Worm (Caenorhabditis elegans): Measurements from ENCODE around the gene ZK896.5.
A peak's percentile ranks its signal among the peaks of the same experiment; 100 is the strongest.
"Not testable (repeated sequence)": the region's sequence is repeated elsewhere in the genome, so short reads cannot be mapped to it uniquely, and the experiment has no call there.

ZK896.5 gene

DNA sequence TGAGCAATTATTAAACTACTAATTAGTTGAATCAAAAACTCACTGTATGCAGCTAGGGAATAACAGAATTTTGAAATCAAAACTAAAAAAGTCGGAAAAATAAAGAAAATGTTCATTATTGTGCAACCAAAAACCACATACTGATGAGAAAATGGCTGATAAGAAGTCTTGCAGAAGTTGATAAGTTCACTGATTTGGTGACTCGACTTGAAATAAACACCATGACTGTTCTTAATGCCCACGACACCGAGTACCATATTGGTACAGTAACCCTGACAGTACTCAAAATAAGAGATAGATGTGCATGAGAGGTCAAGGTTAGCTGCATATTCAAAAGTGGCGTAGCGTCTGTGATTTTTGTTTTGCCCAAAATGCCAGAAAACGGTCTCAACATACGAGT lies 6.6 kb upstream of the ZK896.5 start:
- no peak for TF ChIP-seq zag-1 (tag; optimal IDR thresholded peaks at IDR 0.05)

DNA sequence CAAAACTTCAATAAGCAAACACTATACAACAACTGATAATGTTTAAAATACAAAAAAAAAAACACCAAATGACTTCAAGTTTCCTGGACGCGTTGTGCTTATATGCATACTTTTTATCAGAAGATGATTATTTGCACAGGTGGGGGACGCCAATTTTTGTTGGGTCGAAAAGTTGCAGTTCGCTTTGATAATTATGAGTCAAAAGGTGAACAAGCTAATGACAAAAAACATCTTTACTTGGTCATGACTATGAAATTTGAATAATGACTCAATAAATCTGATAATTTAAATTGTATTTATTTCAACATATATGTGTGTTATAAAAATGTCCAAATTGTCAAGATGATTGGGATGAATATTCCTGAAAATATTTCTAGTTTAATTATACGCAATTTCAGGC lies 3.7 kb upstream of the ZK896.5 start, which contains the start of gene ZK896.4:
ZK896.4 (minus strand) TSS at position 101 of the 400 bp plus-strand sequence.
- TF ChIP-seq egl-13 (tag; optimal IDR thresholded peaks at IDR 0.05) = no peak
- no peak for TF ChIP-seq ces-1 (GFP tag; optimal IDR thresholded peaks at IDR 0.05)
- no peak for TF ChIP-seq mep-1 (tag; optimal IDR thresholded peaks at IDR 0.05)
- no peak for TF ChIP-seq ama-1 (optimal IDR thresholded peaks at IDR 0.05)
- no peak for TF ChIP-seq pag-3 (tag; optimal IDR thresholded peaks at IDR 0.05; ENCODE audit: borderline replicate concordance, insufficient read depth)
- no peak for TF ChIP-seq fkh-10 (GFP tag; optimal IDR thresholded peaks at IDR 0.05)
- TF ChIP-seq nhr-71 (tag; optimal IDR thresholded peaks at IDR 0.05) = no peak
- TF ChIP-seq snu-23 (GFP tag; optimal IDR thresholded peaks at IDR 0.05) = no peak
- no peak for TF ChIP-seq hpl-2 (GFP tag; optimal IDR thresholded peaks at IDR 0.05)
- TF ChIP-seq ceh-82 (tag; optimal IDR thresholded peaks at IDR 0.05) = no peak
- no peak for TF ChIP-seq lsy-2 (tag; optimal IDR thresholded peaks at IDR 0.05)
- no peak for TF ChIP-seq lin-15B (tag; optimal IDR thresholded peaks at IDR 0.05)
- TF ChIP-seq ztf-11 (tag; optimal IDR thresholded peaks at IDR 0.05) = no peak
- no peak for TF ChIP-seq lin-35 (GFP tag; optimal IDR thresholded peaks at IDR 0.05)
- TF ChIP-seq aly-2 (tag; optimal IDR thresholded peaks at IDR 0.05) = no peak
- no peak for TF ChIP-seq aha-1 (tag; optimal IDR thresholded peaks at IDR 0.05)
- TF ChIP-seq lir-3 (tag; optimal IDR thresholded peaks at IDR 0.05; ENCODE audit: poor library complexity) = no peak
- no peak for TF ChIP-seq snpc-4 (tag; optimal IDR thresholded peaks at IDR 0.05)

DNA sequence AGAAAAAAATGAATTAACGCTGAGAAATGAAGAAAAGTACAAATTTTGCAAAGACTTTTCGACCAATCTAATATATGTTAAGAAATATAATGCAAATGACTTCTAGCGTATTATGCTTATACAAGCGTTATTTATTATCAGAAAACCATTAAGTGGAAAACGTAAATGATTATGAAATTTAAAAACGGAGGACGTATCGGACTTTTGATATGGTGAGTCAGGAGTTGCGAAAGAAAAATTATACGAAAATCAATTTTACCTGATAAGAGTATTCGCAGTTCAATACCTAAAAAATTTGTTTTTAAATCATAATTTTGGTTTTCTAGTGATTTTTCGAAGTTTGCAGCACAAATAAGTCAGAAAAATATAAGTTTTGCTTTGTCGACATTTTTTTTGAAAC lies 2.9 kb downstream of the ZK896.5 start:
- TF ChIP-seq nhr-71 (tag; optimal IDR thresholded peaks at IDR 0.05) = no peak
- TF ChIP-seq elt-2 (tag; optimal IDR thresholded peaks at IDR 0.05) = peak; percentile 49

DNA sequence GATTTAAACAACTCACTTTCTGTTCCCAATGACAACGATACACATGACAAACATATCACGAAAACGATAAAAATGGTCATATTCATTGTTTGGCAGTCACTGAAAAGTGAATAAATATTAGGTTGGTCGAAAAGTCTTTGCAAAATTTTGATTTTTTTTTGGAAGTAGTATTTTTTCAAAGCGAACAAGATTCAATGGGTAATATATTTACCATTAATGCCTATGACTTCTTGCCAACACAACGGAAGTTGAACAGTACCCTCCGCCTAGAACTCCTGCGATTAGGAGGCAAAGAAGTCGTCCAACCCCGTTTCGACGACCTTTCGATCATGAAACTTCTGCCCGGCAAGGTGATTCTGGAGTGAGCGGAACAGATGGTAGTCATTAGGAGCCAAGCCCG lies 4.2 kb downstream of the ZK896.5 start, which contains the start of gene ZK896.1:
ZK896.1 (minus strand) TSS at position 101 of the 400 bp plus-strand sequence.
- TF ChIP-seq ceh-82 (tag; optimal IDR thresholded peaks at IDR 0.05); fkh-4 (tag; optimal IDR thresholded peaks at IDR 0.05; ENCODE audit: borderline replicate concordance); dsc-1 (tag; optimal IDR thresholded peaks at IDR 0.05): not testable (repeated sequence)

DNA sequence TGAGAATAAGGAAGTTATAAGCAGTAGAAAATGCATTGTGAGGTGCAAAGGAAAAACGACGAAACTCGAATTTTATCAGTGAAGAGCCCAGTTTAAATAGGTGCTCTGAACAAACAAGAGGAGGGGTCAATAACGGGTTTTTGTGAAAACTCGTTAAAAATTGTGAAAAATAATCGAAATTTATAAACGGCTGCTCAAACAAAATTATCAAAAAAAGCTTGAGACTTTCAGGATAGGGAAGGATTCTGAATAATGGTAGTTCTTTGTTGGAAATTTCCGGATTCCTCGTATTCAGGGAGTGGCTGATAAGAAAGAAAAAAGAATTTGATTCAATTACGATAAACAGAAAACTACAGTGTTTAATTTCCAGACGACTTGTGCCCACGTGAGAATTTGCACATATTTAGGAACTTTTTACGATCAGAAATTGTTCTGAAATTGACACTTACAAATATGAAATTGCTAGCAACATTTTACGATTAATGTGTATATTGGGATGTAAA lies 7.9 kb downstream of the ZK896.5 start, which contains the start of gene clec-187:
clec-187 (minus strand) TSS at position 51 of the 503 bp plus-strand sequence.
- TF ChIP-seq fkh-4 (tag; optimal IDR thresholded peaks at IDR 0.05; ENCODE audit: borderline replicate concordance) (no peak), nhr-47 (tag; optimal IDR thresholded peaks at IDR 0.05) (no peak), dsc-1 (tag; optimal IDR thresholded peaks at IDR 0.05) (no peak), ets-5 (GFP tag; IDR thresholded peaks at IDR 0.05) (no peak), elt-2 (tag; optimal IDR thresholded peaks at IDR 0.05) (peak; percentile 73), nhr-237 (tag; optimal IDR thresholded peaks at IDR 0.05) (no peak)

DNA sequence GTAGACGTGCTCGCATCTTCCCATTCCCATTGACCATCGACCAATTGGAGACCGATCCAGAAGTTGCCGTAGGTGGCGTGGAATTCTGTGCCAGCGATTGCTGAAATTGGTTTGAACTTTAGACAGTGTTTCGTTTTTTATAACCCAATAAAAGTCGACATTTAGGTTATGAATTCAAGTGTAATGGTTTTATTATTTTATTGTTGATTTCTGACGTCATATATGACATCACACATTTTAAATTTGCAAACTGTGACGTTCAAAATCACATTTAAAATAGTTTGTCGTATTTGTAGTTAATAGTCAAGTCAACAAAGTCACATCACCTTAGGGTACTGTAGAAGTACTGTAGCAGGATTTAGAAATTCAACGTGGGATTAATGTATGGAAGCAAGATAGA lies 9.1 kb downstream of the ZK896.5 start:
- TF ChIP-seq xbp-1 (tag; optimal IDR thresholded peaks at IDR 0.05) (no peak), snu-23 (GFP tag; optimal IDR thresholded peaks at IDR 0.05) (no peak), lin-35 (GFP tag; optimal IDR thresholded peaks at IDR 0.05) (no peak), hlh-17 (GFP tag; optimal IDR thresholded peaks at IDR 0.05; ENCODE audit: borderline replicate concordance) (no peak), alr-1 (tag; optimal IDR thresholded peaks at IDR 0.05; ENCODE audit: borderline replicate concordance) (no peak), ets-5 (GFP tag; IDR thresholded peaks at IDR 0.05) (no peak), vab-15 (tag; optimal IDR thresholded peaks at IDR 0.05) (no peak), nhr-19 (GFP tag; conservative IDR thresholded peaks at IDR 0.05) (no peak), ztf-11 (tag; optimal IDR thresholded peaks at IDR 0.05) (no peak), efl-3 (GFP tag; optimal IDR thresholded peaks at IDR 0.05) (no peak), fkh-10 (GFP tag; optimal IDR thresholded peaks at IDR 0.05) (no peak), skn-1 (tag; optimal IDR thresholded peaks at IDR 0.05) (no peak), swsn-7 (tag; optimal IDR thresholded peaks at IDR 0.05) (no peak), nhr-12 (tag; optimal IDR thresholded peaks at IDR 0.05) (no peak), nhr-84 (tag; optimal IDR thresholded peaks at IDR 0.05) (no peak)
